Worm (Caenorhabditis elegans) whole organism, mixed stage, embryonic: ENCODE measurements around the gene C41H7.9.

ENCODE experiments used
- ceh-83 ChIP-seq: fragments of 200-800 bp; sonication (Bioruptor generic); optimal IDR thresholded peaks from 2 replicates; lab custom pipeline; 2018; ENCODE audit warnings: mild to moderate bottlenecking, missing genetic modification characterization, missing compliant biosample characterization
- elt-1 ChIP-seq: sonication (generic microtip); optimal IDR thresholded peaks from 2 replicates; lab custom pipeline; 2017; ENCODE audit warnings: missing genetic modification characterization, mild to moderate bottlenecking, missing compliant biosample characterization, antibody characterized with exemption, moderate library complexity, borderline replicate concordance; ENCODE audit not compliant: insufficient read depth
- lsy-2 ChIP-seq: fragments of 150-350 bp; optimal IDR thresholded peaks from 2 replicates; lab custom pipeline; 2014; ENCODE audit warnings: missing biosample characterization, missing genetic modification characterization
- nhr-12 ChIP-seq: fragments of 150-350 bp; optimal IDR thresholded peaks from 2 replicates; lab custom pipeline; 2014; ENCODE audit warnings: missing biosample characterization, missing genetic modification characterization
- nhr-76 ChIP-seq: sonication (generic microtip); optimal IDR thresholded peaks from 2 replicates; lab custom pipeline; 2017; ENCODE audit warnings: missing biosample characterization, missing genetic modification characterization
- snpc-4 ChIP-seq: fragments of 150-350 bp; optimal IDR thresholded peaks from 2 replicates; lab custom pipeline; 2014; ENCODE audit warnings: missing biosample characterization, missing genetic modification characterization

DNA sequence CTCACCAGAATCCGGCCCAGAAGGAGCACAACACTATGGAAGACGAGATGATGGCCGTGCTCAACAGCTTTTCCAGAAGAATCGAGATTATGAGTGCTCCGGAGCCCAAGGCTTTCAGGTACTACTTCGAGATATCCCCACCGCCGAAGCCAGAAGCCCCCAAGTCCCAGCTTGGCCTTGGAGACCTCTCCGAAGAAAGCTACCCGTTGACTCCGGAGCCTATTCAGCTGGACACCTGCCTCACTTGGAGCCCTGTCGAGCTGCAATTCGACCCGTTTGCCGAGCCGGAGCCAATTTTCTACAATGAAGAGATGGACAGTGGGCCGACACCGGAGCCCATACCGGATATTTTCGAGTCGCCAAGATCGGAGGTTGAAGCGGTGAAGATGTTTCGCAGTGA is 49.6 kb upstream of the C41H7.9 start:
- no peak for TF ChIP-seq elt-1 (tag; lab: Kevin White, UChicago)
- TF ChIP-seq nhr-12 (tag; lab: Kevin White, UChicago) = no peak
- TF ChIP-seq ceh-83 (GFP tag; lab: Kevin White, UChicago) = no peak
- no peak for TF ChIP-seq lsy-2
- no peak for TF ChIP-seq nhr-76 (tag; lab: Kevin White, UChicago)
- TF ChIP-seq snpc-4 = no peak
